Worm (Caenorhabditis elegans) whole organism, midembryonic: Measurements from ENCODE around the gene lmd-5.

Experiments used
- T22C8.4 ChIP-seq: fragments of 200-800 bp; sonication (Bioruptor generic); IDR thresholded peaks from 2 replicates; pipeline ENCODE4 v1.3.6; 2022; ENCODE audit warnings: missing genetic modification characterization, missing compliant biosample characterization
- cog-1 ChIP-seq: sonication (generic microtip); optimal IDR thresholded peaks from 2 replicates; lab custom pipeline; 2016; ENCODE audit warnings: missing genetic modification characterization, missing compliant biosample characterization
- flt-1 ChIP-seq: fragments of 200-800 bp; sonication (Bioruptor generic); IDR thresholded peaks from 2 replicates; pipeline ENCODE4 v1.3.6; 2022; ENCODE audit warnings: missing genetic modification characterization, missing compliant biosample characterization
- klf-2 ChIP-seq: fragments of 200-800 bp; sonication (Bioruptor generic); conservative IDR thresholded peaks from 2 replicates; pipeline ENCODE4 v1.3.6; 2022; ENCODE audit warnings: missing genetic modification reagents, missing genetic modification characterization, missing compliant biosample characterization
- tab-1 ChIP-seq: fragments of 200-800 bp; sonication (Bioruptor generic); IDR thresholded peaks from 2 replicates; pipeline ENCODE4 v1.3.6; 2022; ENCODE audit warnings: missing genetic modification characterization, missing compliant biosample characterization
- ztf-23 ChIP-seq: fragments of 200-800 bp; sonication (Bioruptor generic); IDR thresholded peaks from 2 replicates; pipeline ENCODE4 v1.3.6; 2022; ENCODE audit warnings: missing genetic modification reagents, missing genetic modification characterization, missing compliant biosample characterization

- TF ChIP-seq klf-2 (GFP tag; lab: Robert Waterston, UW) (no peak), ztf-23 (GFP tag; lab: Robert Waterston, UW) (no peak), flt-1 (GFP tag; lab: Robert Waterston, UW) (no peak), tab-1 (GFP tag; lab: Robert Waterston, UW) (no peak), T22C8.4 (no peak), cog-1 (tag; lab: Kevin White, UChicago) (no peak)
Measured at ce11 chrV:7166709-7167108, 43.3 kb downstream of the lmd-5 start, which contains the start of gene ugt-36.
